Worm (Caenorhabditis elegans): Measurements from ENCODE around the gene apc-10.

apc-10 gene

DNA sequence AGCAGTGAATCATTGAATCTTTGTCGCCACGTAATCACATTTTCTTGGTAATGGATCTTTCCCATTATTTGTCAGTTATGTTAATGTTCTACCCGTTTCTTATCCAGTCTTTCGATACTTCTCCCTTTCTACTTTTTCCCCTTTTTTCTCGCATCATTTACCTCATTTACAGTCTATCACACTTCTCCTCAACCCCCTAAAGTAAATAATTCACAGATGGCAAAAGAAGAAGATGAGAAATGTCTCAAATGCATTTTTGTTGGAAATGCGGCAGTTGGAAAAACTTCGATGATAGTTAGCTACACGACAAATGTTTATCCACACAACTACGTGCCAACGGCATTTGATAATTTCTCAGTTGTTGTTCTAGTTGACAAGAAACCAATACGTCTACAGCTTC is 35.9 kb upstream of the apc-10 start, which contains the start of gene chw-1:
Gene chw-1 (plus strand): TSS at position 217 of the 400 bp plus-strand sequence.
- no peak for TF ChIP-seq him-1 (tag; optimal IDR thresholded peaks at IDR 0.05)
- TF ChIP-seq dao-5 (tag; optimal IDR thresholded peaks at IDR 0.05), result no peak
- no peak for TF ChIP-seq W03F9.2 (tag; optimal IDR thresholded peaks at IDR 0.05)

- TF ChIP-seq him-1 (tag; optimal IDR thresholded peaks at IDR 0.05) (no peak), dao-5 (tag; optimal IDR thresholded peaks at IDR 0.05) (no peak)
Measured at ce11 chrV:10460685-10461084, 34.5 kb upstream of the apc-10 start.

DNA sequence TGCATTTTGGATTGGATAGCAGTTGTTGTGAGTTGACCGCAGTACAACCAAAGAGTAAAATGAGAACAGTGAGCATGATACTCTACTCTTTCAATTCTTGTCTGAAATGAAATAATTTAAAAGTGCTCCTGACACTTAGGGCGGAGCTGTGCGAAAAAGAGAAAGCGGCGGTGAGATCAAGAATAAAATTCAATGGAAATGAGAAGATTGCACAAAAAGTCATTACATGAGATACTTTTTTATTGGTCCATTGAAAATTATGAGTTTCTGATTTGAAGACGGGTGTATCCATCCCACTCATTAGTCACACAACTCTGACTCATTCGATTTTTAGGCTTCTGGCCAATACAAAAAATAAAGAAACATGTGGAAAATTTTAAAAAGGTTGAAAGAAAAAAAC is 31.1 kb upstream of the apc-10 start, which contains the start of gene F22E12.1:
Gene F22E12.1 (minus strand): TSS at position 101 of the 400 bp plus-strand sequence.
- TF ChIP-seq dao-5 (tag; optimal IDR thresholded peaks at IDR 0.05), result no peak
- no peak for TF ChIP-seq him-1 (tag; optimal IDR thresholded peaks at IDR 0.05)
- no peak for TF ChIP-seq W03F9.2 (tag; optimal IDR thresholded peaks at IDR 0.05)

DNA sequence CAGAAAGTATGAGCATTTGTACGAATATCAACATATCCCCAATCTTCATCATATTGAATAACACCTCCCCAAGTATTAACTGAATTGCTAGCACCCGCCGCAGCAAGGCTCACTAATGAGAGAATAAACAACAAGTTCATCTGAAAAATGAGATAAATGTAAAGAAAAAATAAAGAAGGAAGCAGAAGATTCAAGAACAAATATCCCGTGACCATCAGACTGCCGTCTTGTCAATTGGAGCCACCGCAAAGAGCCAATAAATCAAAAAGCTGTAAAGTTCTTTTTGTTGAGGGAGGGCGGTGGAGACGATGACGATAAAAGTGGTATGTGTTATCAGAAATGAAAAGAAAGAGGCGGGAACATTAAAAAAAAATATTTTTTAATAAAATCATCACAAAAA is 27.3 kb upstream of the apc-10 start, which contains the start of gene Y32F6A.5:
Gene Y32F6A.5 (minus strand): TSS at position 140 of the 400 bp plus-strand sequence.
- TF ChIP-seq him-1 (tag; optimal IDR thresholded peaks at IDR 0.05), result no peak
- no peak for TF ChIP-seq W03F9.2 (tag; optimal IDR thresholded peaks at IDR 0.05)
- no peak for TF ChIP-seq dao-5 (tag; optimal IDR thresholded peaks at IDR 0.05)

ce11 chrV:10441135-10442024 is 15.2 kb upstream of the apc-10 start, which contains the start of gene pap-1:
pap-1 (plus strand) TSS chrV:10441974.
- TF ChIP-seq dao-5 (tag; optimal IDR thresholded peaks at IDR 0.05) (no peak), W03F9.2 (tag; optimal IDR thresholded peaks at IDR 0.05) (no peak), him-1 (tag; optimal IDR thresholded peaks at IDR 0.05) (no peak)

- TF ChIP-seq him-1 (tag; optimal IDR thresholded peaks at IDR 0.05) (no peak), dao-5 (tag; optimal IDR thresholded peaks at IDR 0.05) (no peak), W03F9.2 (tag; optimal IDR thresholded peaks at IDR 0.05) (no peak)
Measured at ce11 chrV:10440723-10441122, 14.6 kb upstream of the apc-10 start, which contains the start of gene snf-10. snf-10 (minus strand) TSS chrV:10440823.

DNA sequence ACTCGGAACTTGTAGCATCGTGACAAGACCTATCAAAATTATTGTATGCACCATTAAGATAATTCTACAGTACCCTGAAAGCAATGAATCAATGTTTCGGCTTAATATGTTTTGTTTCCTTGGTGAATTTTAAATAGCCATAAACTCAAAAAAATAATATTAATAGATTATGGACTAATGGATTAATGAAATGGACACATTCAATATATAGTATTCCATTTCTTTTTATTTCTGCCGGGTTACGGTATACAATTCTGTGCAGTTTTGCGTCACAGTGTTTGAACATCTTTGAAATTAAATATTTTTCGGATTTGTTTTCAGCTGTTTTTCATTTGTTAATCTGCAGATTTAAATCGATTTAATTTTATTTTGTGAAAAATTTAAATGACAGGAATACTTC is 10.5 kb upstream of the apc-10 start, which contains the start of gene set-22:
Gene set-22 (plus strand): TSS at position 301 of the 400 bp plus-strand sequence.
- TF ChIP-seq dao-5 (tag; optimal IDR thresholded peaks at IDR 0.05) (no peak), him-1 (tag; optimal IDR thresholded peaks at IDR 0.05) (no peak), W03F9.2 (tag; optimal IDR thresholded peaks at IDR 0.05) (no peak)

- no peak for TF ChIP-seq W03F9.2 (tag; optimal IDR thresholded peaks at IDR 0.05)
- no peak for TF ChIP-seq dao-5 (tag; optimal IDR thresholded peaks at IDR 0.05)
- no peak for TF ChIP-seq him-1 (tag; optimal IDR thresholded peaks at IDR 0.05)
Measured at ce11 chrV:10435198-10435597, 9.0 kb upstream of the apc-10 start.

ce11 chrV:10433721-10434120 is 7.6 kb upstream of the apc-10 start, which contains the start of gene Y32F6A.4:
Y32F6A.4 (minus strand) TSS chrV:10434067.
- TF ChIP-seq W03F9.2 (tag; optimal IDR thresholded peaks at IDR 0.05) (no peak), dao-5 (tag; optimal IDR thresholded peaks at IDR 0.05) (no peak), him-1 (tag; optimal IDR thresholded peaks at IDR 0.05) (no peak)

- TF ChIP-seq dao-5 (tag; optimal IDR thresholded peaks at IDR 0.05) (no peak), W03F9.2 (tag; optimal IDR thresholded peaks at IDR 0.05) (no peak), him-1 (tag; optimal IDR thresholded peaks at IDR 0.05) (no peak)
Measured at ce11 chrV:10432607-10433006, 6.5 kb upstream of the apc-10 start.

DNA sequence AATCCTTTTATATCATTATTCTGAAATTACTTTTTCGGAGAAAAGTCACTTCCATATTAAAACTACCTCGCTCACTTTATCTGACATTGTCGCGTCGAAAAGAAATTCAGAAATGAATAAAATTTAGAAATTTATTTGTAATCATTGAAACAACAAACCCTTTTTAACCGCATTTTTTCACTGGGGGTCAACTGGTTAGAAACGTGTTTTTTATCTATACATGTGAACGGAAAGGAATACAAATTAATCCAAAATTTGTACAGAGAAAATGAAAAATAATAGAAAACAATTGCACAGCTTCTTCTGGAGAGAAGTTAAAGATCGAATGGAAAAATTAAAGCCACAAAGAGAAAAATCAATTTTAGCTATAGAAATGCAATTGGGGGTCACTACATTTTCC is 2.5 kb upstream of the apc-10 start, which contains the start of gene tag-314:
Gene tag-314 (minus strand): TSS at position 101 of the 400 bp plus-strand sequence.
- TF ChIP-seq dao-5 (tag; optimal IDR thresholded peaks at IDR 0.05) (no peak), W03F9.2 (tag; optimal IDR thresholded peaks at IDR 0.05) (no peak)

- TF ChIP-seq him-1 (tag; optimal IDR thresholded peaks at IDR 0.05) (no peak), dao-5 (tag; optimal IDR thresholded peaks at IDR 0.05) (no peak), W03F9.2 (tag; optimal IDR thresholded peaks at IDR 0.05) (no peak)
Measured at ce11 chrV:10425098-10425497, 1.1 kb downstream of the apc-10 start, which contains the start of gene col-12. col-12 (minus strand) TSS chrV:10425198.

ce11 chrV:10423511-10423910 is 2.6 kb downstream of the apc-10 start:
- no peak for TF ChIP-seq W03F9.2 (tag; optimal IDR thresholded peaks at IDR 0.05)
- no peak for TF ChIP-seq dao-5 (tag; optimal IDR thresholded peaks at IDR 0.05)
- no peak for TF ChIP-seq him-1 (tag; optimal IDR thresholded peaks at IDR 0.05)

ce11 chrV:10421802-10422201 is 4.4 kb downstream of the apc-10 start, which contains the start of gene col-13:
col-13 (minus strand) TSS chrV:10421902.
- TF ChIP-seq dao-5 (tag; optimal IDR thresholded peaks at IDR 0.05) (no peak), W03F9.2 (tag; optimal IDR thresholded peaks at IDR 0.05) (no peak), him-1 (tag; optimal IDR thresholded peaks at IDR 0.05) (no peak)
